Fruit fly (Drosophila melanogaster): Measurements from ENCODE around the gene nop5.

The nop5 gene

DNA sequence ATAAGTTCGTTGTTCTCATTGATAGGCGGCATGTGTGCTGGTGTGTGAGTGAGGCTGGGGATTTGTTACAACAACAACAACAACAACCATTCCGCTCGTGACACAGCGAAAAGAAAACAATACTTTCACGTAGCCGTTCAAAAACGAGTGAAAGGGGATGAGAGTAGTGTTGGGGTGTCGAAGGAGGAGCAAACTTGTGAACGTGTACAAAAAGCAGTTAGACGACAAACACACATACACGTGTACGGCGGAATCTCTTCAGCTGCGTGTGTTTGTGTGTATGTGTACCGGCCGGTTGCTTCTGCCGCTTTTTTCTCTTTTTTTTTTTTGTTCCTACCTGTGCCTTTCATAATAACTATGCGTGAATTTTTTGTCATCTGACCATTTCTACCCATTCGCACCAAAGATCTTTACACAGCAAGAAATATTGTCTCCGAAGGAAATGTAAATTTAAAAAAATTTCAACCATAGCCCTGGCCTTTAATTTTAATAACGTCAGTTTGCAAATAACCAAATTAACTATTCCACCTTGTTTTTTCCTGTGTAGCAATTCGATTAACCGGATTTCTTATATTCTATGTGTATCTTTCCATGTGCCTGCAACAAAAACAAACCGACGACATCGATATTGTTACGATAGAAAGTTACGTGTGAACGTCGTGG is 3.7 kb upstream of the nop5 start (continued):
- no peak for TF ChIP-seq fkh (GFP tag; optimal IDR thresholded peaks at IDR 0.05)
- peak; percentile 69 for TF ChIP-seq Ets21C (GFP tag; optimal IDR thresholded peaks at IDR 0.05)
- peak; percentile 55 for TF ChIP-seq CG11902 (GFP tag; optimal IDR thresholded peaks at IDR 0.05)
- no peak for TF ChIP-seq Eip75B (GFP tag; optimal IDR thresholded peaks at IDR 0.05)
- no peak for TF ChIP-seq net (GFP tag; optimal IDR thresholded peaks at IDR 0.05)
- TF ChIP-seq topi (GFP tag; optimal IDR thresholded peaks at IDR 0.05) = peak; percentile 81
- TF ChIP-seq CG32006 (GFP tag; optimal IDR thresholded peaks at IDR 0.05) = no peak
- peak; percentile 85 for TF ChIP-seq CG10631 (GFP tag; optimal IDR thresholded peaks at IDR 0.05)
- TF ChIP-seq Eip78C (GFP tag) = peak; percentile 97
- no peak for TF ChIP-seq spab (GFP tag; optimal IDR thresholded peaks at IDR 0.05)
- peak; percentile 81 for TF ChIP-seq CG6792 (GFP tag; optimal IDR thresholded peaks at IDR 0.05)
- no peak for TF ChIP-seq Smox (GFP tag; optimal IDR thresholded peaks at IDR 0.05)
- no peak for TF ChIP-seq CG6276 (GFP tag; optimal IDR thresholded peaks at IDR 0.05)
- peak; percentile 92 for TF ChIP-seq Hr4 (GFP tag; optimal IDR thresholded peaks at IDR 0.05)

DNA sequence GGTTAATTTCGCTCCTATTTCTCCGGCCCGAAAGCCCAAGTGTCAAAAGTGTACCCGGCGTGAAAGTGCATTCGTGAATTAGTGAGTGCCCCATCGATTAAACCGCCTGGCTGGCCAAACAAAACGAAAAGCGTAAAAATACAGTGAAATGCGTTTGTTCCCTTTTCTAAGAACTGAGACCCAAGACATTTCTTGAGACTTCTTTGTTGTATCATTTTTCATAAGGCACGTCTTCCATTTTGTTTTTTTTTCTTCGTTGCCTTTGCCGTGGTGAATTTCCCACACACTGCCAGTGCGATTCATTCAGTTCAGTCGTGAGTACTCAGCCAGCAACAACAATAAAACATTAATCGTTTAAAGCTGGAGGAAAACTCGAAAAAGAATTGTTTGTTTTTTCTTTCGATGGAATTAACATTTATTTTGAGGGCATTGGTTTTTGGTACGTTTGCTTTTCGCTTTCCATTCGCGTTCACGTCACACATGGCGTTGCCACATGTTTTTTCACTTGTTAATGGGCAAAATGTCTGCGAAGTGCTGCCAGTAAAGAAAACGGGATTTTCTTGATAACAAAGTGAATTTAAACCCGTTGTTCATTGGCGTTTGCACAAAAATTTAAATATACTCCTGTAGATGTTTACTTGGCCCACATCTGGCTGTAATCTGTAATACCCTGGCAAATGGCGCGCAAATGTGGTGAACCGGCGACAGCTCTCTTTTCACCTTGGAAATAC is 3.0 kb upstream of the nop5 start:
- no peak for TF ChIP-seq fd59A (GFP tag; optimal IDR thresholded peaks at IDR 0.05)
- TF ChIP-seq achi (GFP tag; optimal IDR thresholded peaks at IDR 0.05) = no peak
- no peak for TF ChIP-seq CG4318 (GFP tag; optimal IDR thresholded peaks at IDR 0.05)
- TF ChIP-seq CG9139 (GFP tag; optimal IDR thresholded peaks at IDR 0.05) = peak; percentile 4
- peak; percentile 47 for TF ChIP-seq svp (GFP tag)
- no peak for TF ChIP-seq dsx (GFP tag; optimal IDR thresholded peaks at IDR 0.05; ENCODE audit: poor library complexity, severe bottlenecking)
- no peak for TF ChIP-seq CG11762 (GFP tag; optimal IDR thresholded peaks at IDR 0.05; ENCODE audit: insufficient read depth)
- no peak for TF ChIP-seq CG1621 (tag; optimal IDR thresholded peaks at IDR 0.05)
- peak; percentile 21 for TF ChIP-seq CG6276 (GFP tag; optimal IDR thresholded peaks at IDR 0.05)
- TF ChIP-seq esn (GFP tag; optimal IDR thresholded peaks at IDR 0.05) = peak; percentile 26
- no peak for TF ChIP-seq CG6854 (GFP tag; optimal IDR thresholded peaks at IDR 0.05)
- TF ChIP-seq CG3032 (tag; optimal IDR thresholded peaks at IDR 0.05) = no peak
- no peak for TF ChIP-seq CG7368 (GFP tag; optimal IDR thresholded peaks at IDR 0.05)
- TF ChIP-seq topi (GFP tag; optimal IDR thresholded peaks at IDR 0.05) = peak; percentile 5
- TF ChIP-seq Hr38 (GFP tag; optimal IDR thresholded peaks at IDR 0.05) = no peak
- TF ChIP-seq Smox (GFP tag; optimal IDR thresholded peaks at IDR 0.05) = no peak
- TF ChIP-seq Eip75B (GFP tag; optimal IDR thresholded peaks at IDR 0.05) = peak; percentile 26
- TF ChIP-seq CG15336 (GFP tag; IDR thresholded peaks at IDR 0.05) = no peak
- TF ChIP-seq CG34406 (GFP tag; optimal IDR thresholded peaks at IDR 0.05) = no peak
- no peak for TF ChIP-seq Lpt (GFP tag; optimal IDR thresholded peaks at IDR 0.05)
- peak; percentile 28 for TF ChIP-seq fkh (GFP tag; optimal IDR thresholded peaks at IDR 0.05)
- TF ChIP-seq Ets21C (GFP tag; optimal IDR thresholded peaks at IDR 0.05) = no peak
- no peak for TF ChIP-seq CG11902 (GFP tag; optimal IDR thresholded peaks at IDR 0.05)
- no peak for TF ChIP-seq CG11294 (GFP tag; IDR thresholded peaks at IDR 0.05)
- no peak for TF ChIP-seq dac (GFP tag; optimal IDR thresholded peaks at IDR 0.05)
- no peak for TF ChIP-seq CG32006 (GFP tag; optimal IDR thresholded peaks at IDR 0.05)
- no peak for TF ChIP-seq CG6792 (GFP tag; optimal IDR thresholded peaks at IDR 0.05)
- TF ChIP-seq CG6808 (GFP tag; optimal IDR thresholded peaks at IDR 0.05) = peak; percentile 10
- no peak for TF ChIP-seq Eip93F (GFP tag; optimal IDR thresholded peaks at IDR 0.05)
- TF ChIP-seq CG10631 (GFP tag; optimal IDR thresholded peaks at IDR 0.05) = no peak
- TF ChIP-seq Sox14 (GFP tag; optimal IDR thresholded peaks at IDR 0.05) = peak; percentile 34
- no peak for TF ChIP-seq net (GFP tag; optimal IDR thresholded peaks at IDR 0.05)
- peak in 1 of 2 experiments; percentile 45 for TF ChIP-seq ss (GFP tag; optimal IDR thresholded peaks at IDR 0.05)
- TF ChIP-seq fd85E (GFP tag; optimal IDR thresholded peaks at IDR 0.05) = no peak
- TF ChIP-seq eg (GFP tag; IDR thresholded peaks at IDR 0.05) = no peak
- no peak for TF ChIP-seq Sox15 (GFP tag; optimal IDR thresholded peaks at IDR 0.05)
- peak; percentile 22 for TF ChIP-seq lz (GFP tag; optimal IDR thresholded peaks at IDR 0.05)
- no peak for TF ChIP-seq vri (GFP tag; optimal IDR thresholded peaks at IDR 0.05)
- no peak for TF ChIP-seq Blimp-1 (GFP tag; optimal IDR thresholded peaks at IDR 0.05)
- peak; percentile 69 for TF ChIP-seq Eip78C (GFP tag)
- TF ChIP-seq CG16779 (tag; optimal IDR thresholded peaks at IDR 0.05) = no peak
- no peak for TF ChIP-seq Gug (GFP tag; IDR thresholded peaks at IDR 0.05)
- TF ChIP-seq pdm3 (GFP tag; optimal IDR thresholded peaks at IDR 0.05) = no peak
- TF ChIP-seq Ets96B (tag; optimal IDR thresholded peaks at IDR 0.05) = no peak

Data from whole organism, prepupa.